In the genomic region with DNA sequence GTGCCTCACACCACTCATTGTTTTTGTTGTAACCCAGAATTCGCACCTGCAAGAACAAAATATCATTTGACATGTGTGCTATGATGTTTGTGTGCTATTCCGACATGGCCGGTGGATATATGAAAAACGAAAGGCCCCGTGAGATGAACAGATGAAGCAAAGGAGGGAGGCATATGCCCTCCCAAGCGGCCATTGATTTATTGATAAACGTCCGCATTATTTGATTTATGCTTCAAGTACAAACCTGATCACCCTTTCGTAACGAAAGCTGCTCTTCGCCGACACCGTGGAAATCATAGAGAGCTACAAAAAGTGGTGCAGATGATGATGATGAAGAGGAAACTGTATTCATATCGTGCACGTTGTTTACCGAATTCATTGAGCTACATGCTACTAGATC, we compare ENCODE assay signal across 2 worm cellular contexts.
TF ChIP-seq lines count a peak whose summit lies in the region.

No protein-coding gene starts in this region.

TF ChIP-seq in whole organism, L3 larva, 47 proteins besides CTCF, POLR2A, EP300 and RAD21:
- TF ChIP-seq lin-15B (tag; optimal IDR thresholded peaks at IDR 0.05; lab: Kevin White, UChicago) (no peak), nhr-67 (tag; optimal IDR thresholded peaks at IDR 0.05; lab: Kevin White, UChicago) (no peak), egl-5 (tag; optimal IDR thresholded peaks at IDR 0.05; lab: Kevin White, UChicago) (peak; percentile 1), fos-1 (tag; optimal IDR thresholded peaks at IDR 0.05; lab: Kevin White, UChicago) (no peak)

TF ChIP-seq in whole organism, mixed stage, embryonic, 35 proteins besides CTCF, POLR2A, EP300 and RAD21:
- TF ChIP-seq M03D4.4 (tag; optimal IDR thresholded peaks at IDR 0.05; lab: Kevin White, UChicago) (no peak), unc-39 (tag; optimal IDR thresholded peaks at IDR 0.05; lab: Kevin White, UChicago) (no peak), nhr-237 (tag; optimal IDR thresholded peaks at IDR 0.05; lab: Kevin White, UChicago) (no peak), unc-120 (tag; optimal IDR thresholded peaks at IDR 0.05; lab: Kevin White, UChicago; ENCODE audit: poor library complexity, severe bottlenecking) (no peak), mab-5 (tag; optimal IDR thresholded peaks at IDR 0.05; lab: Kevin White, UChicago) (peak; percentile 56), nhr-12 (tag; optimal IDR thresholded peaks at IDR 0.05; lab: Kevin White, UChicago) (no peak), unc-62 (GFP tag; optimal IDR thresholded peaks at IDR 0.05; lab: Kevin White, UChicago) (peak; percentile 71), snpc-4 (tag; optimal IDR thresholded peaks at IDR 0.05; lab: Kevin White, UChicago) (no peak), ceh-39 (tag; optimal IDR thresholded peaks at IDR 0.05; lab: Kevin White, UChicago) (no peak), nhr-2 (tag; optimal IDR thresholded peaks at IDR 0.05; lab: Kevin White, UChicago) (no peak), flh-1 (GFP tag; optimal IDR thresholded peaks at IDR 0.05; lab: Kevin White, UChicago) (no peak), ztf-11 (tag; optimal IDR thresholded peaks at IDR 0.05; lab: Kevin White, UChicago) (no peak), sem-2 (GFP tag; optimal IDR thresholded peaks at IDR 0.05; lab: Kevin White, UChicago) (no peak), zip-8 (tag; optimal IDR thresholded peaks at IDR 0.05; lab: Kevin White, UChicago) (no peak)
